Worm (Caenorhabditis elegans) whole organism, L4/young adult: ENCODE data around the gene mpc-1.

ENCODE experiments used
- dao-5 ChIP-seq: sonication (generic microtip); optimal IDR thresholded peaks from 2 replicates; lab custom pipeline; 2016; ENCODE audit warnings: missing genotype, missing genetic modification characterization, moderate library complexity, missing compliant biosample characterization
- him-1 ChIP-seq: sonication (generic microtip); optimal IDR thresholded peaks from 2 replicates; lab custom pipeline; 2016; ENCODE audit warnings: missing genotype, missing genetic modification reagents, missing genetic modification characterization, missing compliant biosample characterization

ce11 chrIII:4441781-4442180, 28.5 kb downstream of the mpc-1 start, which contains the start of gene nex-3:
- TF ChIP-seq dao-5 (tag; lab: Kevin White, UChicago) (no peak), him-1 (tag; lab: Kevin White, UChicago) (no peak)
